Worm (Caenorhabditis elegans) whole organism, young adult: ENCODE measurements around the gene F14H3.14.

Experiments used
- B0035.1 ChIP-seq: sonication (generic microtip); optimal IDR thresholded peaks from 2 replicates; lab custom pipeline; 2016; ENCODE audit warnings: missing genetic modification characterization, mild to moderate bottlenecking, missing compliant biosample characterization, missing genotype, missing genetic modification reagents
- K11D2.4 ChIP-seq: fragments of 200-800 bp; sonication (Bioruptor generic); IDR thresholded peaks from 2 replicates; pipeline ENCODE4 v1.3.6; 2022; ENCODE audit warnings: missing genetic modification reagents, missing genetic modification characterization, missing compliant biosample characterization
- Y95B8A.8 ChIP-seq: fragments of 200-800 bp; sonication (Bioruptor generic); IDR thresholded peaks from 2 replicates; pipeline ENCODE4 v1.3.6; 2022; ENCODE audit warnings: missing genetic modification reagents, missing genetic modification characterization, missing compliant biosample characterization
- aptf-2 ChIP-seq: fragments of 200-800 bp; sonication (Bioruptor generic); conservative IDR thresholded peaks from 2 replicates; pipeline ENCODE4 v1.3.6; 2022; ENCODE audit warnings: missing genetic modification reagents, missing genetic modification characterization, missing compliant biosample characterization
- egl-44 ChIP-seq: fragments of 200-800 bp; sonication (Bioruptor generic); IDR thresholded peaks from 2 replicates; pipeline ENCODE4 v1.3.6; 2022; ENCODE audit warnings: missing genetic modification reagents, missing genetic modification characterization, missing compliant biosample characterization
- hmg-1.2 ChIP-seq: fragments of 200-800 bp; sonication (Bioruptor generic); IDR thresholded peaks from 2 replicates; pipeline ENCODE4 v1.3.6; 2022; ENCODE audit warnings: missing genetic modification reagents, missing genetic modification characterization, missing compliant biosample characterization
- let-526 ChIP-seq: fragments of 200-800 bp; sonication (Bioruptor generic); IDR thresholded peaks from 2 replicates; pipeline ENCODE4 v1.3.6; 2022; ENCODE audit warnings: missing genetic modification reagents, missing genetic modification characterization, missing compliant biosample characterization
- nhr-80 ChIP-seq: sonication (generic microtip); optimal IDR thresholded peaks from 2 replicates; lab custom pipeline; 2016; ENCODE audit warnings: missing genetic modification characterization, missing compliant biosample characterization
- snpc-4 ChIP-seq, 5 experiments: fragments of 150-350 bp in 1 of 5; sonication (generic microtip) in 4 of 5; optimal IDR thresholded peaks; 2 replicates each; lab custom pipeline; 2014 to 2018; ENCODE audit warnings: missing genetic modification characterization in 5 of 5, missing biosample characterization in 3 of 5, antibody characterized with exemption in 2 of 5, mild to moderate bottlenecking in 2 of 5, missing compliant biosample characterization in 2 of 5, missing genotype in 2 of 5, moderate library complexity in 2 of 5, missing genetic modification reagents in 1 of 5
- unc-130 ChIP-seq: sonication (generic microtip); optimal IDR thresholded peaks from 2 replicates; lab custom pipeline; 2016; ENCODE audit warnings: missing genetic modification reagents, missing genetic modification characterization, missing compliant biosample characterization

DNA sequence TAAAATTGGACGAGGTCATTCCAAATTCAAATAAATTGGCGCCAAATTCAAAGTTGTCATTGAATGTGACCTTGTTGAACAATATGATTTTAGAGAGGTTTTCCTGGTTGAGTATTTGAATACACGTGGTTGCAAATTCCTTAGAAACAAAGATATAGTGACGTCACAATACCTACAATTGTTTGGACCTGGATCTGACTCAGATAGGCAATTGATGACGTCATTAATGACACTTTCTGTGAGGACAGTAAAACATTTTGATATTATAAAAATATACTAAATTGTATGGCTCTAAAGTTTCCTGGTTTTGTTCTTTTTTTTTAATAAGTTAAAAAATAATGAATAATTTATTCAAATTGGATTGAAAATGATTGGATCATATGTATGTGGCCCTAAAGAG is 21.3 kb downstream of the F14H3.14 start:
- TF ChIP-seq unc-130 (GFP tag; lab: Kevin White, UChicago) (no peak), snpc-4 (GFP tag; optimal IDR thresholded peaks at IDR 0.05; lab: Kevin White, UChicago) (no peak), snpc-4 (tag; optimal IDR thresholded peaks at IDR 0.05; lab: Kevin White, UChicago) (no peak), hmg-1.2 (GFP tag; lab: Robert Waterston, UW) (no peak), let-526 (GFP tag; lab: Robert Waterston, UW) (no peak), egl-44 (GFP tag; lab: Robert Waterston, UW) (no peak), nhr-80 (tag; lab: Kevin White, UChicago) (no peak), aptf-2 (GFP tag; lab: Robert Waterston, UW) (no peak), K11D2.4 (no peak), B0035.1 (tag; lab: Kevin White, UChicago) (no peak), Y95B8A.8 (GFP tag; lab: Robert Waterston, UW) (no peak)
